Worm (Caenorhabditis elegans) whole organism, L2 larva: ENCODE measurements around the gene wrm-1.

Experiments
- C34F6.9 ChIP-seq: fragments of 150-350 bp; optimal IDR thresholded peaks from 2 replicates; lab custom pipeline; 2014; ENCODE audit warnings: missing biosample characterization, missing genetic modification characterization
- F13H6.1 ChIP-seq: sonication (generic microtip); optimal IDR thresholded peaks from 2 replicates; lab custom pipeline; 2016; ENCODE audit warnings: missing genetic modification characterization, missing compliant biosample characterization
- R02D3.7 ChIP-seq: fragments of 150-350 bp; optimal IDR thresholded peaks from 2 replicates; lab custom pipeline; 2014; ENCODE audit warnings: missing biosample characterization, missing genetic modification characterization
- Y55F3AM.14 ChIP-seq: fragments of 200-800 bp; sonication (Bioruptor generic); optimal IDR thresholded peaks from 2 replicates; lab custom pipeline; 2018; ENCODE audit warnings: mild to moderate bottlenecking, missing genetic modification characterization, missing compliant biosample characterization
- ZK546.5 ChIP-seq: sonication (generic microtip); optimal IDR thresholded peaks from 2 replicates; lab custom pipeline; 2017; ENCODE audit warnings: missing biosample characterization, missing genetic modification characterization
- aly-2 ChIP-seq: fragments of 150-350 bp; optimal IDR thresholded peaks from 2 replicates; lab custom pipeline; 2014; ENCODE audit warnings: missing biosample characterization, missing genetic modification characterization
- blmp-1 ChIP-seq: sonication (generic microtip); optimal IDR thresholded peaks from 2 replicates; lab custom pipeline; 2017; ENCODE audit warnings: missing genetic modification characterization, mild to moderate bottlenecking, missing compliant biosample characterization, antibody characterized with exemption, moderate library complexity; ENCODE audit not compliant: insufficient read depth
- ceh-16 ChIP-seq: fragments of 150-350 bp; optimal IDR thresholded peaks from 2 replicates; lab custom pipeline; 2014; ENCODE audit warnings: missing biosample characterization, missing genetic modification characterization
- crh-2 ChIP-seq: sonication (generic microtip); optimal IDR thresholded peaks from 2 replicates; lab custom pipeline; 2017; ENCODE audit warnings: missing biosample characterization, missing genetic modification characterization
- dmd-4 ChIP-seq: sonication (generic microtip); optimal IDR thresholded peaks from 2 replicates; lab custom pipeline; 2017; ENCODE audit warnings: missing biosample characterization, missing genetic modification characterization
- egl-27 ChIP-seq: sonication (generic microtip); optimal IDR thresholded peaks from 3 replicates; lab custom pipeline; 2017; ENCODE audit warnings: missing biosample characterization, missing genetic modification reagents, missing genetic modification characterization
- elt-1 ChIP-seq: fragments of 150-350 bp; optimal IDR thresholded peaks from 2 replicates; lab custom pipeline; 2014; ENCODE audit warnings: missing biosample characterization, missing genetic modification characterization
- elt-3 ChIP-seq: sonication (generic microtip); optimal IDR thresholded peaks from 2 replicates; lab custom pipeline; 2017; ENCODE audit warnings: missing biosample characterization, missing genetic modification characterization
- gmeb-1 ChIP-seq: fragments of 150-350 bp; optimal IDR thresholded peaks from 2 replicates; lab custom pipeline; 2014; ENCODE audit warnings: missing biosample characterization, missing genetic modification characterization
- lin-11 ChIP-seq: fragments of 150-350 bp; sonication (generic microtip); optimal IDR thresholded peaks from 2 replicates; lab custom pipeline; 2014; ENCODE audit warnings: missing biosample characterization, missing genetic modification characterization, inconsistent platforms, mixed read lengths
- lin-13 ChIP-seq: fragments of 150-350 bp; optimal IDR thresholded peaks from 2 replicates; lab custom pipeline; 2014; ENCODE audit warnings: missing biosample characterization, missing genetic modification reagents, missing genetic modification characterization
- lin-39 ChIP-seq: fragments of 150-350 bp; optimal IDR thresholded peaks from 2 replicates; lab custom pipeline; 2014; ENCODE audit warnings: missing biosample characterization, missing genetic modification reagents, missing genetic modification characterization
- lsy-2 ChIP-seq, 2 experiments: fragments of 150-350 bp in 1 of 2; sonication (generic microtip) in 1 of 2; optimal IDR thresholded peaks; 2 replicates each; lab custom pipeline; 2014 to 2017; ENCODE audit warnings: missing biosample characterization in 2 of 2, missing genetic modification characterization in 2 of 2
- mab-5 ChIP-seq: fragments of 150-350 bp; optimal IDR thresholded peaks from 2 replicates; lab custom pipeline; 2014; ENCODE audit warnings: missing biosample characterization, missing genetic modification characterization
- mdl-1 ChIP-seq, 2 experiments: fragments of 150-350 bp in 1 of 2; sonication (generic microtip) in 1 of 2; optimal IDR thresholded peaks; 2 replicates each; lab custom pipeline; 2017; ENCODE audit warnings: missing biosample characterization in 2 of 2, missing genetic modification characterization in 2 of 2
- nhr-10 ChIP-seq: sonication (generic microtip); optimal IDR thresholded peaks from 2 replicates; lab custom pipeline; 2017; ENCODE audit warnings: missing biosample characterization, missing genetic modification characterization
- nhr-11 ChIP-seq: fragments of 150-350 bp; optimal IDR thresholded peaks from 2 replicates; lab custom pipeline; 2014; ENCODE audit warnings: missing biosample characterization, missing genetic modification characterization
- nhr-12 ChIP-seq: fragments of 150-350 bp; optimal IDR thresholded peaks from 2 replicates; lab custom pipeline; 2014; ENCODE audit warnings: missing biosample characterization, missing genetic modification characterization
- nhr-129 ChIP-seq: fragments of 150-350 bp; optimal IDR thresholded peaks from 2 replicates; lab custom pipeline; 2014; ENCODE audit warnings: missing biosample characterization, missing genetic modification characterization
- nhr-21 ChIP-seq: fragments of 150-350 bp; optimal IDR thresholded peaks from 2 replicates; lab custom pipeline; 2014; ENCODE audit warnings: missing biosample characterization, missing genetic modification characterization
- nhr-23 ChIP-seq: fragments of 150-350 bp; optimal IDR thresholded peaks from 2 replicates; lab custom pipeline; 2014; ENCODE audit warnings: missing biosample characterization, missing genetic modification reagents, missing genetic modification characterization
- nhr-25 ChIP-seq: fragments of 150-350 bp; sonication (generic microtip); optimal IDR thresholded peaks from 3 replicates; lab custom pipeline; 2014; ENCODE audit warnings: missing biosample characterization, missing genetic modification characterization
- nhr-6 ChIP-seq: fragments of 150-350 bp; optimal IDR thresholded peaks from 2 replicates; lab custom pipeline; 2014; ENCODE audit warnings: missing biosample characterization, missing genetic modification characterization
- nhr-77 ChIP-seq: fragments of 150-350 bp; optimal IDR thresholded peaks from 2 replicates; lab custom pipeline; 2014; ENCODE audit warnings: missing biosample characterization, missing genetic modification characterization
- peb-1 ChIP-seq: fragments of 150-350 bp; optimal IDR thresholded peaks from 2 replicates; lab custom pipeline; 2014; ENCODE audit warnings: missing biosample characterization, missing genetic modification characterization
- sem-4 ChIP-seq: fragments of 150-350 bp; optimal IDR thresholded peaks from 2 replicates; lab custom pipeline; 2014; ENCODE audit warnings: missing biosample characterization, missing genetic modification reagents, missing genetic modification characterization
- skn-1 ChIP-seq: sonication (generic microtip); optimal IDR thresholded peaks from 2 replicates; lab custom pipeline; 2017; ENCODE audit warnings: missing biosample characterization, missing genetic modification characterization
- sma-3 ChIP-seq: sonication (generic microtip); optimal IDR thresholded peaks from 2 replicates; lab custom pipeline; 2016; ENCODE audit warnings: missing genetic modification reagents, missing genetic modification characterization, missing compliant biosample characterization
- sma-9 ChIP-seq, 2 experiments: fragments of 150-350 bp in 1 of 2; sonication (generic microtip) in 1 of 2; optimal IDR thresholded peaks; 2 replicates each; lab custom pipeline; 2014 to 2016; ENCODE audit warnings: missing genetic modification characterization in 2 of 2, mild to moderate bottlenecking in 1 of 2, missing biosample characterization in 1 of 2, missing compliant biosample characterization in 1 of 2, missing genetic modification reagents in 1 of 2, moderate library complexity in 1 of 2
- snpc-4 ChIP-seq: fragments of 150-350 bp; optimal IDR thresholded peaks from 2 replicates; lab custom pipeline; 2014; ENCODE audit warnings: missing biosample characterization, missing genetic modification characterization
- unc-39 ChIP-seq: fragments of 150-350 bp; optimal IDR thresholded peaks from 2 replicates; lab custom pipeline; 2014; ENCODE audit warnings: missing biosample characterization, missing genetic modification characterization
- unc-55 ChIP-seq: fragments of 150-350 bp; sonication (generic microtip); optimal IDR thresholded peaks from 3 replicates; lab custom pipeline; 2014; ENCODE audit warnings: missing biosample characterization, missing genetic modification reagents, missing genetic modification characterization
- unc-62 ChIP-seq: fragments of 150-350 bp; optimal IDR thresholded peaks from 2 replicates; lab custom pipeline; 2014; ENCODE audit warnings: missing biosample characterization, missing genetic modification reagents, missing genetic modification characterization
- zag-1 ChIP-seq: fragments of 150-350 bp; optimal IDR thresholded peaks from 2 replicates; lab custom pipeline; 2014; ENCODE audit warnings: missing biosample characterization, missing genetic modification characterization
- ztf-1 ChIP-seq: fragments of 200-800 bp; sonication (Bioruptor generic); conservative IDR thresholded peaks from 2 replicates; pipeline ENCODE4 v1.3.6; 2022; ENCODE audit warnings: missing genetic modification characterization, missing compliant biosample characterization
- ztf-11 ChIP-seq: sonication (generic microtip); optimal IDR thresholded peaks from 2 replicates; lab custom pipeline; 2017; ENCODE audit warnings: missing biosample characterization, missing genetic modification characterization

Gene wrm-1

ce11 chrIII:5755204-5755603, 32.6 kb downstream of the wrm-1 start, which contains the start of gene ida-1:
Gene ida-1, plus strand, starts transcription at chrIII:5755539.
- TF ChIP-seq ztf-11 (tag; lab: Kevin White, UChicago) = no peak
- TF ChIP-seq elt-3 (tag; lab: Kevin White, UChicago) = no peak
- TF ChIP-seq lsy-2 (tag; optimal IDR thresholded peaks at IDR 0.05; lab: Kevin White, UChicago) = peak; percentile 6 to 64
- TF ChIP-seq ztf-1 (GFP tag; lab: Robert Waterston, UW) = no peak
- no peak for TF ChIP-seq ZK546.5
- peak; percentile 8 for TF ChIP-seq lin-11 (tag; lab: Kevin White, UChicago)
- TF ChIP-seq mab-5 = peak; percentile 8
- no peak for TF ChIP-seq dmd-4 (tag; lab: Kevin White, UChicago)
- TF ChIP-seq nhr-21 = peak; percentile 18
- peak; percentile 32 for TF ChIP-seq crh-2
- no peak for TF ChIP-seq F13H6.1
- TF ChIP-seq peb-1 (tag; lab: Kevin White, UChicago) = no peak
- TF ChIP-seq unc-55 = peak; percentile 91
- TF ChIP-seq zag-1 = peak; percentile 47
- TF ChIP-seq R02D3.7 = no peak
- no peak for TF ChIP-seq sma-3
- peak; percentile 37 for TF ChIP-seq nhr-129 (tag; lab: Kevin White, UChicago)
- TF ChIP-seq egl-27 = peak; percentile 14
- no peak for TF ChIP-seq lin-13 (GFP tag; lab: Kevin White, UChicago)
- peak; percentile 76 for TF ChIP-seq C34F6.9
- no peak for TF ChIP-seq sma-9 (GFP tag; optimal IDR thresholded peaks at IDR 0.05; lab: Kevin White, UChicago)
- TF ChIP-seq sma-9 (tag; optimal IDR thresholded peaks at IDR 0.05; lab: Kevin White, UChicago) = no peak
- no peak for TF ChIP-seq nhr-11 (tag; lab: Kevin White, UChicago)
- TF ChIP-seq ceh-16 (tag; lab: Kevin White, UChicago) = no peak
- TF ChIP-seq lin-39 (tag; lab: Kevin White, UChicago) = no peak

- TF ChIP-seq skn-1 (tag; lab: Kevin White, UChicago) (no peak), nhr-23 (tag; lab: Kevin White, UChicago) (no peak), C34F6.9 (peak; percentile 19), unc-39 (tag; lab: Kevin White, UChicago) (no peak), sem-4 (tag; lab: Kevin White, UChicago) (no peak), elt-1 (tag; lab: Kevin White, UChicago) (no peak), gmeb-1 (no peak), elt-3 (tag; lab: Kevin White, UChicago) (no peak), nhr-12 (tag; lab: Kevin White, UChicago) (no peak), F13H6.1 (no peak), nhr-25 (tag; lab: Kevin White, UChicago) (no peak), unc-62 (GFP tag; lab: Kevin White, UChicago) (no peak), crh-2 (no peak), sma-3 (no peak), mdl-1 (tag; optimal IDR thresholded peaks at IDR 0.05; lab: Kevin White, UChicago) (peak in 1 of 2 experiments; percentile 30), nhr-10 (tag; lab: Kevin White, UChicago) (no peak), blmp-1 (tag; lab: Kevin White, UChicago) (no peak), ceh-16 (tag; lab: Kevin White, UChicago) (no peak), lsy-2 (tag; optimal IDR thresholded peaks at IDR 0.05; lab: Kevin White, UChicago) (peak in 1 of 2 experiments; percentile 33), sma-9 (GFP tag; optimal IDR thresholded peaks at IDR 0.05; lab: Kevin White, UChicago) (peak; percentile 43), sma-9 (tag; optimal IDR thresholded peaks at IDR 0.05; lab: Kevin White, UChicago) (no peak), aly-2 (tag; lab: Kevin White, UChicago) (no peak), unc-55 (peak; percentile 29), nhr-6 (tag; lab: Kevin White, UChicago) (no peak), zag-1 (peak; percentile 5), nhr-77 (tag; lab: Kevin White, UChicago) (no peak), Y55F3AM.14 (no peak), snpc-4 (tag; lab: Kevin White, UChicago) (no peak)
- TF ChIP-seq, all 48 proteins: peak for 6
Observed at ce11 chrIII:5757492-5758045, 34.9 kb downstream of the wrm-1 start.
